Worm (Caenorhabditis elegans): ENCODE results near the gene C50E10.2.

Gene C50E10.2

ce11 chrII:12348957-12349356 lies 39.4 kb upstream of the C50E10.2 start:
- no peak for TF ChIP-seq R02D3.7 (tag; optimal IDR thresholded peaks at IDR 0.05)
- TF ChIP-seq crh-2 (tag; optimal IDR thresholded peaks at IDR 0.05): no peak
- no peak for TF ChIP-seq sma-3 (GFP tag; optimal IDR thresholded peaks at IDR 0.05)
- no peak for TF ChIP-seq lin-11 (tag; optimal IDR thresholded peaks at IDR 0.05)
- no peak for TF ChIP-seq zag-1 (tag; optimal IDR thresholded peaks at IDR 0.05)
- no peak for TF ChIP-seq nhr-11 (tag; optimal IDR thresholded peaks at IDR 0.05)
- TF ChIP-seq mbf-1 (tag; optimal IDR thresholded peaks at IDR 0.05): no peak

- TF ChIP-seq sem-4 (tag; optimal IDR thresholded peaks at IDR 0.05): no peak
These were observed 36.9 kb upstream of the C50E10.2 start for ce11 chrII:12346289-12346989.

- peak; percentile 5 for TF ChIP-seq F13H6.1 (tag; optimal IDR thresholded peaks at IDR 0.05)
- no peak for TF ChIP-seq ztf-11 (tag; optimal IDR thresholded peaks at IDR 0.05)
- TF ChIP-seq nhr-129 (tag; optimal IDR thresholded peaks at IDR 0.05): peak; percentile 11
These were observed 35.3 kb upstream of the C50E10.2 start, which contains the start of gene C44C11.6 for ce11 chrII:12344787-12345186. C44C11.6 (plus strand) TSS chrII:12344809.

- TF ChIP-seq sma-9 (GFP tag; optimal IDR thresholded peaks at IDR 0.05) (no peak), sma-9 (tag; optimal IDR thresholded peaks at IDR 0.05) (no peak)
These were observed 34.2 kb upstream of the C50E10.2 start for ce11 chrII:12343710-12344109.

ce11 chrII:12342928-12343327 lies 33.4 kb upstream of the C50E10.2 start:
- no peak for TF ChIP-seq dmd-4 (tag; optimal IDR thresholded peaks at IDR 0.05)
- no peak for TF ChIP-seq unc-39 (tag; optimal IDR thresholded peaks at IDR 0.05)
- TF ChIP-seq egl-27 (tag; optimal IDR thresholded peaks at IDR 0.05): no peak

ce11 chrII:12341566-12342223 lies 32.2 kb upstream of the C50E10.2 start:
- TF ChIP-seq lsy-2 (tag; optimal IDR thresholded peaks at IDR 0.05) (no peak), nhr-25 (tag; optimal IDR thresholded peaks at IDR 0.05) (peak; percentile 17), nhr-129 (tag; optimal IDR thresholded peaks at IDR 0.05) (peak; percentile 28), unc-39 (tag; optimal IDR thresholded peaks at IDR 0.05) (no peak), nhr-23 (tag; optimal IDR thresholded peaks at IDR 0.05) (no peak), nhr-6 (tag; optimal IDR thresholded peaks at IDR 0.05) (no peak), unc-55 (GFP tag; optimal IDR thresholded peaks at IDR 0.05) (peak; percentile 24)

ce11 chrII:12339644-12340043 lies 30.1 kb upstream of the C50E10.2 start, which contains the start of gene sop-2:
sop-2 (plus strand) TSS chrII:12339944.
- TF ChIP-seq F13H6.1 (tag; optimal IDR thresholded peaks at IDR 0.05) (no peak), ceh-82 (tag; optimal IDR thresholded peaks at IDR 0.05) (no peak), unc-62 (GFP tag; optimal IDR thresholded peaks at IDR 0.05) (no peak)

ce11 chrII:12339152-12339551 lies 29.6 kb upstream of the C50E10.2 start:
- peak; percentile 76 to 95 for TF ChIP-seq lsy-2 (tag; optimal IDR thresholded peaks at IDR 0.05)
- peak; percentile 59 for TF ChIP-seq lin-11 (tag; optimal IDR thresholded peaks at IDR 0.05)
- peak; percentile 80 for TF ChIP-seq nhr-25 (tag; optimal IDR thresholded peaks at IDR 0.05)
- no peak for TF ChIP-seq alr-1 (tag; optimal IDR thresholded peaks at IDR 0.05)
- no peak for TF ChIP-seq nhr-237 (tag; optimal IDR thresholded peaks at IDR 0.05)
- peak; percentile 69 for TF ChIP-seq lin-13 (GFP tag; optimal IDR thresholded peaks at IDR 0.05)
- TF ChIP-seq fos-1 (tag; optimal IDR thresholded peaks at IDR 0.05): peak; percentile 71
- TF ChIP-seq ztf-4 (tag; optimal IDR thresholded peaks at IDR 0.05): no peak
- TF ChIP-seq nhr-12 (tag; optimal IDR thresholded peaks at IDR 0.05): no peak
- TF ChIP-seq sma-3 (GFP tag; optimal IDR thresholded peaks at IDR 0.05): peak; percentile 58
- TF ChIP-seq lin-39 (tag; optimal IDR thresholded peaks at IDR 0.05): no peak
- peak; percentile 9 for TF ChIP-seq egl-27 (tag; optimal IDR thresholded peaks at IDR 0.05)
- no peak for TF ChIP-seq nhr-23 (tag; optimal IDR thresholded peaks at IDR 0.05)
- no peak for TF ChIP-seq unc-62 (GFP tag; optimal IDR thresholded peaks at IDR 0.05)
- TF ChIP-seq nhr-11 (tag; optimal IDR thresholded peaks at IDR 0.05): no peak
- TF ChIP-seq F13H6.1 (tag; optimal IDR thresholded peaks at IDR 0.05): peak; percentile 52
- TF ChIP-seq mab-5 (tag; optimal IDR thresholded peaks at IDR 0.05): peak; percentile 62
- TF ChIP-seq ceh-82 (tag; optimal IDR thresholded peaks at IDR 0.05): no peak
- TF ChIP-seq unc-55 (GFP tag; optimal IDR thresholded peaks at IDR 0.05): peak; percentile 85
- TF ChIP-seq peb-1 (tag; optimal IDR thresholded peaks at IDR 0.05): no peak
- TF ChIP-seq nhr-10 (tag; optimal IDR thresholded peaks at IDR 0.05): no peak
- no peak for TF ChIP-seq ZK546.5 (tag; optimal IDR thresholded peaks at IDR 0.05)
- TF ChIP-seq skn-1 (tag; optimal IDR thresholded peaks at IDR 0.05): no peak
- no peak for TF ChIP-seq sem-4 (tag; optimal IDR thresholded peaks at IDR 0.05)
- no peak for TF ChIP-seq mbf-1 (tag; optimal IDR thresholded peaks at IDR 0.05)
- TF ChIP-seq C34F6.9 (tag; optimal IDR thresholded peaks at IDR 0.05): peak; percentile 82
- TF ChIP-seq Y55F3AM.14 (GFP tag; optimal IDR thresholded peaks at IDR 0.05): no peak
